Worm (Caenorhabditis elegans) whole organism, L4 larva: ENCODE data around the gene mxl-1.

Source experiments
- Y75B8A.6 ChIP-seq: fragments of 200-800 bp; sonication (Bioruptor generic); IDR thresholded peaks from 2 replicates; pipeline ENCODE4 v1.3.6; 2022; ENCODE audit warnings: missing genetic modification reagents, missing genetic modification characterization, missing compliant biosample characterization
- aly-2 ChIP-seq: sonication (generic microtip); optimal IDR thresholded peaks from 2 replicates; lab custom pipeline; 2018; ENCODE audit warnings: missing biosample characterization, missing genetic modification characterization
- ama-1 ChIP-seq: fragments of 150-350 bp; optimal IDR thresholded peaks from 2 replicates; lab custom pipeline; 2014; ENCODE audit warnings: inconsistent platforms, mixed read lengths
- fos-1 ChIP-seq: fragments of 150-350 bp; optimal IDR thresholded peaks from 2 replicates; lab custom pipeline; 2014; ENCODE audit warnings: missing biosample characterization, missing genetic modification characterization
- lin-13 ChIP-seq: fragments of 150-350 bp; optimal IDR thresholded peaks from 2 replicates; lab custom pipeline; 2014; ENCODE audit warnings: missing biosample characterization, missing genetic modification reagents, missing genetic modification characterization
- lin-39 ChIP-seq: fragments of 150-350 bp; optimal IDR thresholded peaks from 2 replicates; lab custom pipeline; 2014; ENCODE audit warnings: missing biosample characterization, missing genetic modification reagents, missing genetic modification characterization
- nhr-11 ChIP-seq: fragments of 150-350 bp; optimal IDR thresholded peaks from 2 replicates; lab custom pipeline; 2014; ENCODE audit warnings: missing biosample characterization, missing genetic modification characterization
- nhr-28 ChIP-seq: fragments of 150-350 bp; optimal IDR thresholded peaks from 2 replicates; lab custom pipeline; 2014; ENCODE audit warnings: missing biosample characterization, missing genetic modification characterization
- nhr-76 ChIP-seq: fragments of 150-350 bp; optimal IDR thresholded peaks from 2 replicates; lab custom pipeline; 2014; ENCODE audit warnings: missing biosample characterization, missing genetic modification characterization
- pha-4 ChIP-seq, 2 experiments: fragments of 150-350 bp in 1 of 2; fragments of 200-800 bp in 1 of 2; sonication (Bioruptor generic) in 1 of 2; IDR thresholded peaks in 1 of 2; optimal IDR thresholded peaks in 1 of 2; 2 replicates each; pipeline versions ENCODE4 v1.3.6 to Lab custom; 2014 to 2022; ENCODE audit warnings: missing genetic modification characterization in 2 of 2, missing genetic modification reagents in 2 of 2, missing biosample characterization in 1 of 2, missing compliant biosample characterization in 1 of 2
- php-3 ChIP-seq: fragments of 200-800 bp; sonication (Bioruptor generic); IDR thresholded peaks from 2 replicates; pipeline ENCODE4 v1.3.6; 2022; ENCODE audit warnings: missing genetic modification reagents, missing genetic modification characterization, missing compliant biosample characterization
- unc-62 ChIP-seq, 3 experiments: fragments of 150-350 bp in 1 of 3; sonication (generic microtip); optimal IDR thresholded peaks in 2 of 3; peaks in 1 of 3; 1 replicate in 1 of 3; 2 replicates in 2 of 3; lab custom pipeline; 2014 to 2017; ENCODE audit warnings: missing biosample characterization in 3 of 3, missing genetic modification characterization in 3 of 3, missing genetic modification reagents in 3 of 3, missing genotype in 1 of 3

- TF ChIP-seq lin-39 (no peak), Y75B8A.6 (no peak), php-3 (no peak), nhr-76 (tag; lab: Kevin White, UChicago) (no peak), nhr-28 (peak; percentile 54), aly-2 (no peak), nhr-11 (tag; lab: Kevin White, UChicago) (no peak), ama-1 (lab: Kevin White, UChicago) (no peak), lin-13 (GFP tag; lab: Kevin White, UChicago) (no peak), fos-1 (no peak), unc-62 (GFP tag; optimal IDR thresholded peaks at IDR 0.05 in 1 of 2; lab: Kevin White, UChicago) (no peak), unc-62 (tag; optimal IDR thresholded peaks at IDR 0.05; lab: Kevin White, UChicago) (no peak), pha-4 (GFP tag; IDR thresholded peaks at IDR 0.05; lab: Robert Waterston, UW) (no peak), pha-4 (tag; optimal IDR thresholded peaks at IDR 0.05; lab: Kevin White, UChicago) (no peak)
Measured at ce11 chrV:11220415-11220814, 24.2 kb upstream of the mxl-1 start.
